Fruit fly (Drosophila melanogaster): ENCODE results near the gene out.

Gene out

DNA sequence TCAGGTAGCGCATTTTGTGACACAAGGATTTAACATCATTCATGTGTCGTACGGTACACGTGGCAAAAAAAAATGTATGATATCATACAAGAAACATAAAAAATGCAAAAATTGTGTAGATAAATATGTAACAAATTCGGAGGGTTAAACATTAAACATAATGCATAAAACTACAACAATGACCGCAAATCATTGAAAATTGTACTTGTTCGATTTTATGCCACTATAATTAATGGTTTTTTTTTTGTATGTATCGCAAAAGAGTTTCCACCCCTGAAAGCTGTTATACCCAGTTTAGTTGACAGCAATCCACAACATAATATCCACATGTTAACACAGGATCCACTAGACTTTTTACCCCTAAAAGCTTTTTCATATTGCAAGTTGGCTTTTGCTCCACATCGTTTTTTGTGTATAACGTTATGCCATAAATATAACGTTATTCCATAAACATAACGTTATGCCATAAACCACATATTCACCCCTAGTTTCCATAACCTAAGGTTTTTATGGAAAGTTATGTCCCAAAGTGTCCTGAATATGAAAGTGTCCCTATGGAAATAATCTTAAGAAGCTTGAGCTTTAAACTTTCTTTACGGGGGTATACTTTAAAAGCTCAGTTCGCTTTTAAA lies 27.0 kb upstream of the out start (continued):
- TF ChIP-seq row (GFP tag; IDR thresholded peaks at IDR 0.05), result peak; percentile 65
- TF ChIP-seq ATbp (GFP tag; optimal IDR thresholded peaks at IDR 0.05), result peak; percentile 18
- TF ChIP-seq ewg (GFP tag; optimal IDR thresholded peaks at IDR 0.05), result peak; percentile 18
- TF ChIP-seq Med (GFP tag), result no peak
- TF ChIP-seq CG7928 (GFP tag; optimal IDR thresholded peaks at IDR 0.05), result peak; percentile 73
- peak; percentile 48; the same call in 1 of the 2 replicates for TF ChIP-seq Rfx (GFP tag; IDR thresholded peaks at IDR 0.05)
- TF ChIP-seq bsh (GFP tag; optimal IDR thresholded peaks at IDR 0.05), result peak in 1 of 2 experiments; percentile 64
- peak; percentile 28 for TF ChIP-seq Hsf (GFP tag; optimal IDR thresholded peaks at IDR 0.05)
- no peak for TF ChIP-seq trh (GFP tag; optimal IDR thresholded peaks at IDR 0.05)
- TF ChIP-seq pho (GFP tag; optimal IDR thresholded peaks at IDR 0.05), result peak; percentile 57
- TF ChIP-seq sens (GFP tag), result peak; percentile 63
- TF ChIP-seq lbe (GFP tag; optimal IDR thresholded peaks at IDR 0.05), result peak; percentile 31
- peak; percentile 26 for TF ChIP-seq CG8944 (GFP tag; optimal IDR thresholded peaks at IDR 0.05)
- no peak for TF ChIP-seq CG15696 (tag; optimal IDR thresholded peaks at IDR 0.05)
- peak; percentile 65 for TF ChIP-seq Hmr (GFP tag; optimal IDR thresholded peaks at IDR 0.05)
- TF ChIP-seq CTCF (GFP tag; optimal IDR thresholded peaks at IDR 0.05), result peak; percentile 52
- TF ChIP-seq CG2116 (GFP tag; optimal IDR thresholded peaks at IDR 0.05), result peak; percentile 28
- TF ChIP-seq chif (GFP tag; optimal IDR thresholded peaks at IDR 0.05), result peak; percentile 2 to 41
- TF ChIP-seq Oli (tag; optimal IDR thresholded peaks at IDR 0.05), result peak; percentile 29
- TF ChIP-seq Nf-YB (GFP tag; optimal IDR thresholded peaks at IDR 0.05), result peak; percentile 25
- TF ChIP-seq shn (GFP tag; optimal IDR thresholded peaks at IDR 0.05), result peak; percentile 29
- no peak for TF ChIP-seq CG3163 (GFP tag; optimal IDR thresholded peaks at IDR 0.05)
- TF ChIP-seq zen2 (GFP tag; IDR thresholded peaks at IDR 0.05; ENCODE audit: partially characterized antibody), result no peak
- TF ChIP-seq maf-S (GFP tag; optimal IDR thresholded peaks at IDR 0.05), result peak; percentile 35
- peak; percentile 22; the same call in 1 of the 2 replicates for TF ChIP-seq CG31441 (GFP tag; IDR thresholded peaks at IDR 0.05)
- TF ChIP-seq HmgD (GFP tag; optimal IDR thresholded peaks at IDR 0.05), result no peak
- TF ChIP-seq Sry-δ (GFP tag; optimal IDR thresholded peaks at IDR 0.05), result no peak
- peak; percentile 0 for TF ChIP-seq zfh2 (GFP tag; optimal IDR thresholded peaks at IDR 0.05)
- peak in 1 of 3 experiments; percentile 34 for TF ChIP-seq lola (GFP tag; optimal IDR thresholded peaks at IDR 0.05)
- no peak for TF ChIP-seq Drgx (GFP tag; IDR thresholded peaks at IDR 0.05)
- peak in 1 of 2 experiments; percentile 24 for TF ChIP-seq eve (GFP tag; optimal IDR thresholded peaks at IDR 0.05)
- TF ChIP-seq CG1602 (GFP tag; optimal IDR thresholded peaks at IDR 0.05), result peak; percentile 25
- peak; percentile 15 for TF ChIP-seq CG1529 (GFP tag; optimal IDR thresholded peaks at IDR 0.05)
- peak; percentile 59 for TF ChIP-seq CG12391 (tag; optimal IDR thresholded peaks at IDR 0.05)
- peak; percentile 55 for TF ChIP-seq az2 (GFP tag; optimal IDR thresholded peaks at IDR 0.05)
- no peak for TF ChIP-seq otp (GFP tag; IDR thresholded peaks at IDR 0.05)
- no peak for TF ChIP-seq CG13894 (tag; optimal IDR thresholded peaks at IDR 0.05)
- TF ChIP-seq dmrt11E (tag; optimal IDR thresholded peaks at IDR 0.05), result peak; percentile 2
- no peak for TF ChIP-seq mam (GFP tag; optimal IDR thresholded peaks at IDR 0.05)
- TF ChIP-seq dpn (GFP tag; optimal IDR thresholded peaks at IDR 0.05), result peak in 1 of 2 experiments; percentile 59
- peak; percentile 48 for TF ChIP-seq NC2β (GFP tag; optimal IDR thresholded peaks at IDR 0.05)
- TF ChIP-seq aop (GFP tag; IDR thresholded peaks at IDR 0.05), result no peak
- peak; percentile 3 for TF ChIP-seq CG12942 (GFP tag; optimal IDR thresholded peaks at IDR 0.05)
- TF ChIP-seq Chrac-16 (GFP tag; optimal IDR thresholded peaks at IDR 0.05), result peak; percentile 28
- peak in 1 of 2 experiments; percentile 66 for TF ChIP-seq Hr51 (GFP tag; optimal IDR thresholded peaks at IDR 0.05)
- TF ChIP-seq cato (GFP tag; optimal IDR thresholded peaks at IDR 0.05; ENCODE audit: borderline replicate concordance), result no peak
- no peak for TF ChIP-seq ash1 (GFP tag; optimal IDR thresholded peaks at IDR 0.05)
- TF ChIP-seq CG9437 (GFP tag; optimal IDR thresholded peaks at IDR 0.05), result peak; percentile 96
- TF ChIP-seq oc (tag; optimal IDR thresholded peaks at IDR 0.05), result peak; percentile 21
- TF ChIP-seq Xrp1 (GFP tag; IDR thresholded peaks at IDR 0.05), result peak; percentile 27; the same call in 1 of the 2 replicates

All from whole organism, embryonic.